Worm (Caenorhabditis elegans): ENCODE results near the gene M18.6.
A peak's percentile ranks its signal among the peaks of the same experiment; 100 is the strongest.

Gene M18.6

DNA sequence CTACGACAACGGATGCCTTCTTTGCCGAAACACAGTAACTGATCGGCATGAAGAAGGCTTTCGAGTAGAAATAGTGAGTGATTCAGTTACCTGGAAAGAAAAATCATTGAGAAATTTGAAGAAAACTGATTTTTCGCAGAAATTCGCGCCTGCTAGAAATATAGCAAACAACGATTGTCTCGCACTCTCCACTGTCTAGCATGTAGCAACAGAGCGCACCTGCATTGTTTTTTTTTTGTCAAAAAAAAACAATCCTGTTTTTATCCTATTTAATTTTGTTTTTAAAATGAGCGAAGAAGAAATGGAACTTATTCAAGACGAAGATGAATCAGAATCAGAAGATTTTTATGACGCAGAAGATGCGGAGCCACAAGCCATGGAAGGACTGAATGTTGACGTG, at the start of gene M18.6, which contains the start of gene ddb-1:
TSS of gene M18.6 (plus strand) at position 235 of the 400 bp plus-strand sequence.
TSS of gene ddb-1 (minus strand) at position 90 of the 400 bp plus-strand sequence.
- TF ChIP-seq ces-1 (GFP tag; optimal IDR thresholded peaks at IDR 0.05), result no peak
- TF ChIP-seq hmg-1.1 (GFP tag; IDR thresholded peaks at IDR 0.05), result 0 out of 2 replicates have a peak, but pooled peaks have one; percentile 15
- no peak for TF ChIP-seq lim-7 (GFP tag; IDR thresholded peaks at IDR 0.05)
- no peak for TF ChIP-seq ceh-44 (GFP tag; IDR thresholded peaks at IDR 0.05)
- TF ChIP-seq daf-19 (GFP tag; conservative IDR thresholded peaks at IDR 0.05), result no peak
- TF ChIP-seq nhr-41 (GFP tag; IDR thresholded peaks at IDR 0.05), result no peak
- TF ChIP-seq attf-4 (tag; optimal IDR thresholded peaks at IDR 0.05), result no peak
- TF ChIP-seq zfp-3 (GFP tag; conservative IDR thresholded peaks at IDR 0.05), result no peak
- peak; percentile 70 for TF ChIP-seq unc-130 (GFP tag; optimal IDR thresholded peaks at IDR 0.05)
- TF ChIP-seq zip-2 (tag; optimal IDR thresholded peaks at IDR 0.05), result no peak
- TF ChIP-seq set-16 (GFP tag; IDR thresholded peaks at IDR 0.05), result no peak
- TF ChIP-seq nhr-102 (tag; optimal IDR thresholded peaks at IDR 0.05), result no peak
- no peak for TF ChIP-seq tag-97 (GFP tag; IDR thresholded peaks at IDR 0.05)
- no peak for TF ChIP-seq nhr-25 (tag; optimal IDR thresholded peaks at IDR 0.05; ENCODE audit: borderline replicate concordance, insufficient read depth)
- TF ChIP-seq lin-39 (tag; optimal IDR thresholded peaks at IDR 0.05), result no peak
- no peak for TF ChIP-seq daf-16 (GFP tag; optimal IDR thresholded peaks at IDR 0.05)
- TF ChIP-seq daf-16 (tag; optimal IDR thresholded peaks at IDR 0.05), result peak; percentile 41
- peak; percentile 93 for TF ChIP-seq lin-38 (GFP tag; IDR thresholded peaks at IDR 0.05)
- TF ChIP-seq ZK546.5 (tag; optimal IDR thresholded peaks at IDR 0.05), result no peak
- no peak for TF ChIP-seq pqm-1 (tag; optimal IDR thresholded peaks at IDR 0.05)
- no peak for TF ChIP-seq daf-12 (tag; optimal IDR thresholded peaks at IDR 0.05)
- TF ChIP-seq spr-3 (GFP tag; optimal IDR thresholded peaks at IDR 0.05), result no peak
- no peak for TF ChIP-seq Y75B8A.6 (GFP tag; IDR thresholded peaks at IDR 0.05)
- TF ChIP-seq nhr-28 (tag; optimal IDR thresholded peaks at IDR 0.05), result peak; percentile 25
- no peak for TF ChIP-seq egl-43 (GFP tag; IDR thresholded peaks at IDR 0.05)
- TF ChIP-seq nhr-76 (tag; optimal IDR thresholded peaks at IDR 0.05), result no peak
- TF ChIP-seq aha-1 (tag), result no peak
- TF ChIP-seq snpc-4 (tag; optimal IDR thresholded peaks at IDR 0.05), result no peak
- TF ChIP-seq jun-1 (tag; optimal IDR thresholded peaks at IDR 0.05), result no peak
- no peak for TF ChIP-seq T26A8.4 (GFP tag; IDR thresholded peaks at IDR 0.05)
- TF ChIP-seq nhr-237 (tag; optimal IDR thresholded peaks at IDR 0.05), result no peak
- no peak for TF ChIP-seq T20F7.1 (GFP tag; optimal IDR thresholded peaks at IDR 0.05)
- TF ChIP-seq Y105C5A.15 (GFP tag; IDR thresholded peaks at IDR 0.05), result no peak
- no peak for TF ChIP-seq ceh-32 (tag; optimal IDR thresholded peaks at IDR 0.05; ENCODE audit: poor library complexity)
- TF ChIP-seq F49E8.2 (tag; optimal IDR thresholded peaks at IDR 0.05; ENCODE audit: borderline replicate concordance), result no peak
- TF ChIP-seq nhr-10 (tag; optimal IDR thresholded peaks at IDR 0.05), result no peak
- no peak for TF ChIP-seq lin-29 (GFP tag; IDR thresholded peaks at IDR 0.05)
- no peak for TF ChIP-seq hif-1 (tag; optimal IDR thresholded peaks at IDR 0.05)
- no peak for TF ChIP-seq F44E2.7 (GFP tag; IDR thresholded peaks at IDR 0.05)
- peak; percentile 24 for TF ChIP-seq dpl-1 (GFP tag; optimal IDR thresholded peaks at IDR 0.05)
- no peak for TF ChIP-seq duxl-1 (tag; optimal IDR thresholded peaks at IDR 0.05; ENCODE audit: poor library complexity)
- no peak for TF ChIP-seq spr-1 (tag; optimal IDR thresholded peaks at IDR 0.05)
- TF ChIP-seq gei-8 (GFP tag; optimal IDR thresholded peaks at IDR 0.05), result no peak
- no peak for TF ChIP-seq ctbp-1 (GFP tag; IDR thresholded peaks at IDR 0.05)
- TF ChIP-seq F10B5.3 (tag; optimal IDR thresholded peaks at IDR 0.05), result no peak
- no peak for TF ChIP-seq mxl-3 (GFP tag; optimal IDR thresholded peaks at IDR 0.05)
- TF ChIP-seq dmd-6 (GFP tag; IDR thresholded peaks at IDR 0.05), result no peak
- no peak for TF ChIP-seq Y48G9A.11 (GFP tag; IDR thresholded peaks at IDR 0.05)
- TF ChIP-seq egl-27 (tag; optimal IDR thresholded peaks at IDR 0.05), result no peak
- TF ChIP-seq mep-1 (tag; optimal IDR thresholded peaks at IDR 0.05), result peak; percentile 22
- no peak for TF ChIP-seq ztf-7 (tag; optimal IDR thresholded peaks at IDR 0.05)
- TF ChIP-seq ceh-82 (tag; optimal IDR thresholded peaks at IDR 0.05), result no peak
- no peak for TF ChIP-seq sdz-12 (GFP tag; optimal IDR thresholded peaks at IDR 0.05)
